Fruit fly (Drosophila melanogaster): ENCODE measurements around the gene CG7255.
A peak's percentile ranks its signal among the peaks of the same experiment; 100 is the strongest.

Gene CG7255

DNA sequence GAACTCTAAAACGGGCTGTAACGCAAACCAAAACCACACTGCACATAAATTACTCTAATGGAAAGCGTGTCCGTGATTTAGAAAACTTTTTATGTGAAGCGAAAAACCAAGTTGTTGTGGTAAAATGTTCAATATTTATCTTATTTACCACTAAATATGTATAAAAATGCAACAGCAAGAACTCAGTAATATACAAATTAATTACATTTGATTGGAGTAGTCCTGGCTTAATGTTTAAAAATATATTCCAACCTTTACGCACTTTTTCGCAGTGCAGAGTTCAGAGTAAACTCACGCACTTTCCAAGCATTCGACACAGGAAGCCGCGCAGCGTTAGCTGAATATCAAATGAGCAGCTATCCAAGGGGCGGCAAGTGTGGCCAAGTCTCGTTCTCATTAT lies 48.4 kb downstream of the CG7255 start (continued):
- TF ChIP-seq fd64A (GFP tag; optimal IDR thresholded peaks at IDR 0.05) (no peak), CG10209 (GFP tag; optimal IDR thresholded peaks at IDR 0.05) (peak; percentile 9), CG2202 (tag; optimal IDR thresholded peaks at IDR 0.05) (no peak), gfzf (GFP tag; optimal IDR thresholded peaks at IDR 0.05) (peak; percentile 5), CG12391 (tag; optimal IDR thresholded peaks at IDR 0.05) (peak; percentile 10), Mrtf (GFP tag; IDR thresholded peaks at IDR 0.05) (no peak), stwl (tag; optimal IDR thresholded peaks at IDR 0.05) (peak; percentile 47), Myb (GFP tag; optimal IDR thresholded peaks at IDR 0.05) (no peak), row (GFP tag; IDR thresholded peaks at IDR 0.05) (peak; percentile 33; the same call in 1 of the 3 replicates), lola (GFP tag; optimal IDR thresholded peaks at IDR 0.05) (peak in 1 of 3 experiments; percentile 48), schlank (tag; optimal IDR thresholded peaks at IDR 0.05) (no peak), CG18599 (GFP tag; optimal IDR thresholded peaks at IDR 0.05) (peak; percentile 2), nerfin-1 (tag; optimal IDR thresholded peaks at IDR 0.05) (no peak), CG6654 (GFP tag; optimal IDR thresholded peaks at IDR 0.05) (no peak), CG31388 (GFP tag; optimal IDR thresholded peaks at IDR 0.05) (no peak), CG31441 (GFP tag; IDR thresholded peaks at IDR 0.05) (0 out of 2 replicates have a peak, but pooled peaks have one; percentile 24), CG8924 (tag; optimal IDR thresholded peaks at IDR 0.05) (peak; percentile 3), CG17361 (GFP tag; IDR thresholded peaks at IDR 0.05) (peak; percentile 49; the same call in 2 of the 3 replicates), dmrt99B (tag; optimal IDR thresholded peaks at IDR 0.05) (peak; percentile 32), CG30403 (GFP tag; optimal IDR thresholded peaks at IDR 0.05) (peak; percentile 0), CG13424 (tag; optimal IDR thresholded peaks at IDR 0.05) (peak; percentile 0), jigr1 (GFP tag; IDR thresholded peaks at IDR 0.05) (no peak), CG15696 (tag; optimal IDR thresholded peaks at IDR 0.05) (peak; percentile 11), ems (GFP tag; optimal IDR thresholded peaks at IDR 0.05) (peak; percentile 8), sens (GFP tag) (peak; percentile 88), CG17829 (tag; optimal IDR thresholded peaks at IDR 0.05) (peak; percentile 10), aop (GFP tag; IDR thresholded peaks at IDR 0.05) (no peak), Nf-YC (tag; optimal IDR thresholded peaks at IDR 0.05) (no peak), CG10979 (tag; optimal IDR thresholded peaks at IDR 0.05) (peak; percentile 57), CG42726 (GFP tag; IDR thresholded peaks at IDR 0.05; ENCODE audit: partially characterized antibody) (no peak), Sox102F (GFP tag; optimal IDR thresholded peaks at IDR 0.05) (peak; percentile 21), CG9727 (GFP tag; optimal IDR thresholded peaks at IDR 0.05) (peak; percentile 48), hkb (optimal IDR thresholded peaks at IDR 0.05) (no peak), hkb (GFP tag; IDR thresholded peaks at IDR 0.05) (peak; percentile 12; the same call in 1 of the 2 replicates), CG7357 (GFP tag; IDR thresholded peaks at IDR 0.05) (no peak), fd96Cb (tag; optimal IDR thresholded peaks at IDR 0.05) (peak; percentile 3), disco-r (GFP tag; optimal IDR thresholded peaks at IDR 0.05) (no peak), CG2712 (tag; optimal IDR thresholded peaks at IDR 0.05) (peak; percentile 40), vvl (GFP tag; IDR thresholded peaks at IDR 0.05) (0 out of 2 replicates have a peak, but pooled peaks have one; percentile 4), chif (GFP tag; optimal IDR thresholded peaks at IDR 0.05) (no peak), Med (GFP tag) (peak; percentile 52), CG8388 (GFP tag; optimal IDR thresholded peaks at IDR 0.05) (peak; percentile 19), CG10267 (tag; optimal IDR thresholded peaks at IDR 0.05) (peak; percentile 9), CG13775 (GFP tag; optimal IDR thresholded peaks at IDR 0.05) (no peak), Xrp1 (GFP tag; IDR thresholded peaks at IDR 0.05) (peak; percentile 42; the same call in 1 of the 2 replicates), grau (tag; optimal IDR thresholded peaks at IDR 0.05) (peak; percentile 22), CG7839 (tag; optimal IDR thresholded peaks at IDR 0.05) (peak; percentile 41), Oli (tag; optimal IDR thresholded peaks at IDR 0.05) (peak; percentile 4), CoRest (tag; optimal IDR thresholded peaks at IDR 0.05) (peak; percentile 7), luna (GFP tag; optimal IDR thresholded peaks at IDR 0.05) (no peak)

Data from whole organism, embryonic.